Worm (Caenorhabditis elegans) whole organism, L1 larva: ENCODE results near the gene slc-28.2.

Source experiments
- jun-1 ChIP-seq: fragments of 150-350 bp; optimal IDR thresholded peaks from 2 replicates; lab custom pipeline; 2014; ENCODE audit warnings: missing biosample characterization, missing genetic modification reagents, missing genetic modification characterization
- lin-15B ChIP-seq: fragments of 150-350 bp; sonication (generic microtip); optimal IDR thresholded peaks from 3 replicates; lab custom pipeline; 2014; ENCODE audit warnings: missing biosample characterization, missing genetic modification characterization
- lin-39 ChIP-seq: fragments of 150-350 bp; optimal IDR thresholded peaks from 2 replicates; lab custom pipeline; 2014; ENCODE audit warnings: missing biosample characterization, missing genetic modification reagents, missing genetic modification characterization
- nhr-12 ChIP-seq: sonication (generic microtip); optimal IDR thresholded peaks from 2 replicates; lab custom pipeline; 2017; ENCODE audit warnings: missing biosample characterization, missing genetic modification characterization
- nhr-76 ChIP-seq: sonication (generic microtip); optimal IDR thresholded peaks from 2 replicates; lab custom pipeline; 2017; ENCODE audit warnings: missing biosample characterization, missing genetic modification characterization
- nhr-77 ChIP-seq: fragments of 150-350 bp; optimal IDR thresholded peaks from 2 replicates; lab custom pipeline; 2014; ENCODE audit warnings: missing biosample characterization, missing genetic modification characterization
- pqm-1 ChIP-seq: sonication (generic microtip); optimal IDR thresholded peaks from 3 replicates; lab custom pipeline; 2017; ENCODE audit warnings: missing biosample characterization, missing genetic modification characterization
- snpc-4 ChIP-seq: fragments of 150-350 bp; optimal IDR thresholded peaks from 2 replicates; lab custom pipeline; 2014; ENCODE audit warnings: missing biosample characterization, missing genetic modification characterization
- tbx-2 ChIP-seq: sonication (generic microtip); optimal IDR thresholded peaks from 2 replicates; lab custom pipeline; 2016; ENCODE audit warnings: missing genetic modification characterization, missing compliant biosample characterization

DNA sequence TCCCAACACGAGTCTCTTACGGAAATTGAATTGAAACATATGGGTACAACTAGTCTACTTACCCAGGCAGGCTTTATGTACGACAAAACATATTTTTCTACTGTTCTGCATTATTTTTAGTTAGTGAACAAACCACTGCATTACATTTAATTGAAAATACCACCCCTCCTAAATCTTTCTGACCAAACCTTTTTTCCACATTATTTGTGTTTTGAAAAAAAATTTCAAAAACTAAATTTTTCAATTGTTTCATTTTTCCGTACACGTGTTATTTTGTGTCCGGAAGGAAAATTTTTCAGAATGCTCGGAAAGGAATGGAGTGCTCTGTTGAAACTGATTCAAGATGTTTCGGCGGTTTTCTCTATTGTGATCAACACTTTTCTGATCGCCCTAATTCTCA lies 52.4 kb downstream of the slc-28.2 start, which contains the start of gene str-226:
- TF ChIP-seq pqm-1 (tag; lab: Kevin White, UChicago) = no peak
- no peak for TF ChIP-seq nhr-76 (tag; lab: Kevin White, UChicago)
- no peak for TF ChIP-seq nhr-77 (tag; lab: Kevin White, UChicago)
- no peak for TF ChIP-seq jun-1
- no peak for TF ChIP-seq tbx-2 (tag; lab: Kevin White, UChicago)
- TF ChIP-seq lin-39 (tag; lab: Kevin White, UChicago) = no peak
- no peak for TF ChIP-seq nhr-12
- no peak for TF ChIP-seq lin-15B (tag; lab: Kevin White, UChicago)
- TF ChIP-seq snpc-4 (tag; lab: Kevin White, UChicago) = no peak
